Fruit fly (Drosophila melanogaster) whole organism, wandering third instar larva: Measurements from ENCODE around the gene Vsp37A.

Experiments used
- Abd-B ChIP-seq: fragments of >200 bp; optimal IDR thresholded peaks from 2 replicates; lab custom pipeline; 2017; ENCODE audit warnings: missing biosample characterization, missing genetic modification characterization
- CG32264 ChIP-seq: fragments of 200-800 bp; sonication (Bioruptor generic); optimal IDR thresholded peaks from 2 replicates; lab custom pipeline; 2016; ENCODE audit warnings: missing biosample characterization, missing genetic modification characterization
- CG9705 ChIP-seq: fragments of 200-800 bp; sonication (Bioruptor generic); optimal IDR thresholded peaks from 2 replicates; lab custom pipeline; 2018; ENCODE audit warnings: missing biosample characterization, mild to moderate bottlenecking, missing genetic modification characterization
- CrebA ChIP-seq: fragments of 200-800 bp; sonication (Bioruptor generic); optimal IDR thresholded peaks from 2 replicates; lab custom pipeline; 2016; ENCODE audit warnings: missing biosample characterization, mild to moderate bottlenecking, missing genetic modification characterization, borderline replicate concordance
- Dfd ChIP-seq: fragments of >200 bp; optimal IDR thresholded peaks from 2 replicates; lab custom pipeline; 2017; ENCODE audit warnings: missing biosample characterization, missing genetic modification characterization
- Dif ChIP-seq: fragments of 200-275, 200-300 bp; sonication (Bioruptor generic); optimal IDR thresholded peaks from 2 replicates; lab custom pipeline; 2018; ENCODE audit warnings: missing biosample characterization, missing genetic modification characterization; ENCODE audit not compliant: partially characterized antibody
- GATAd ChIP-seq: sonication (Bioruptor generic); optimal IDR thresholded peaks from 2 replicates; lab custom pipeline; 2016; ENCODE audit warnings: missing biosample characterization, missing genetic modification characterization
- HLH106 ChIP-seq: fragments of 200-800 bp; optimal IDR thresholded peaks from 3 replicates; lab custom pipeline; 2019; ENCODE audit warnings: missing biosample characterization, mild to moderate bottlenecking, missing genetic modification characterization, moderate library complexity
- Hnf4 ChIP-seq: fragments of 200-800 bp; sonication (Bioruptor generic); optimal IDR thresholded peaks from 2 replicates; lab custom pipeline; 2016; ENCODE audit warnings: missing biosample characterization, mild to moderate bottlenecking, missing genetic modification characterization
- Hr78 ChIP-seq: fragments of >200 bp; optimal IDR thresholded peaks from 2 replicates; lab custom pipeline; 2017; ENCODE audit warnings: missing biosample characterization, missing genetic modification characterization
- Hr83 ChIP-seq: fragments of 200-300 bp; sonication (Bioruptor generic); optimal IDR thresholded peaks from 2 replicates; lab custom pipeline; 2016; ENCODE audit warnings: missing biosample characterization, mild to moderate bottlenecking, missing genetic modification characterization, moderate library complexity; ENCODE audit not compliant: poor library complexity, severe bottlenecking
- Jra ChIP-seq: sonication (Bioruptor generic); optimal IDR thresholded peaks from 2 replicates; lab custom pipeline; 2016; ENCODE audit warnings: missing biosample characterization, missing genetic modification characterization
- Mio ChIP-seq: sonication (Bioruptor generic); optimal IDR thresholded peaks from 2 replicates; lab custom pipeline; 2016; ENCODE audit warnings: missing biosample characterization, missing genetic modification characterization
- Myc ChIP-seq: fragments of >200 bp; optimal IDR thresholded peaks from 2 replicates; lab custom pipeline; 2017
- N ChIP-seq: fragments of >200 bp; optimal IDR thresholded peaks from 2 replicates; lab custom pipeline; 2018; ENCODE audit warnings: missing biosample characterization, missing external identifiers, missing genetic modification characterization
- OdsH ChIP-seq: fragments of 200-800 bp; sonication (Bioruptor generic); optimal IDR thresholded peaks from 2 replicates; lab custom pipeline; 2016; ENCODE audit warnings: missing biosample characterization, mild to moderate bottlenecking, missing genetic modification characterization
- Rel ChIP-seq, 2 experiments: fragments of 200-800 bp; sonication (Bioruptor generic) in 1 of 2; optimal IDR thresholded peaks; 2 replicates in 1 of 2; 3 replicates in 1 of 2; lab custom pipeline; 2016 to 2019; ENCODE audit warnings: mild to moderate bottlenecking in 2 of 2, missing biosample characterization in 2 of 2, missing genetic modification characterization in 2 of 2, moderate library complexity in 1 of 2
- Sp1 ChIP-seq: fragments of 200-800 bp; sonication (Bioruptor generic); optimal IDR thresholded peaks from 3 replicates; lab custom pipeline; 2019; ENCODE audit warnings: missing biosample characterization, mild to moderate bottlenecking, missing genetic modification characterization, moderate library complexity
- Vsx2 ChIP-seq: fragments of 200-300, 225-300 bp; sonication (Bioruptor generic); optimal IDR thresholded peaks from 2 replicates; lab custom pipeline; 2018; ENCODE audit warnings: missing biosample characterization, missing genetic modification characterization; ENCODE audit not compliant: partially characterized antibody
- br ChIP-seq: fragments of 200-800 bp; sonication (Bioruptor generic); optimal IDR thresholded peaks from 2 replicates; lab custom pipeline; 2016; ENCODE audit warnings: missing biosample characterization, missing genetic modification characterization
- brk ChIP-seq: fragments of 200-800 bp; sonication (Bioruptor generic); optimal IDR thresholded peaks from 2 replicates; lab custom pipeline; 2016; ENCODE audit warnings: missing biosample characterization, mild to moderate bottlenecking, missing genetic modification characterization
- dl ChIP-seq, 2 experiments: fragments of 175-275, 200-275 bp in 1 of 2; fragments of 200-275 bp in 1 of 2; sonication (Bioruptor generic); optimal IDR thresholded peaks; lab custom pipeline; 2018; ENCODE audit warnings: mild to moderate bottlenecking in 2 of 2, missing biosample characterization in 2 of 2, missing genetic modification characterization in 2 of 2, moderate library complexity in 2 of 2; ENCODE audit not compliant: partially characterized antibody in 2 of 2, insufficient read depth in 1 of 2
- dmrt93B ChIP-seq: fragments of 200-800 bp; sonication (Bioruptor generic); optimal IDR thresholded peaks from 2 replicates; lab custom pipeline; 2018; ENCODE audit warnings: missing biosample characterization, mild to moderate bottlenecking, missing genetic modification characterization
- dsf ChIP-seq: sonication (Bioruptor generic); optimal IDR thresholded peaks from 2 replicates; lab custom pipeline; 2016; ENCODE audit warnings: missing biosample characterization, missing genetic modification characterization, borderline replicate concordance
- ey ChIP-seq: fragments of 200-800 bp; sonication (Bioruptor generic); optimal IDR thresholded peaks from 2 replicates; lab custom pipeline; 2016; ENCODE audit warnings: missing biosample characterization, missing genetic modification characterization
- foxo ChIP-seq, 2 experiments: fragments of 200-800 bp; sonication (Bioruptor generic); optimal IDR thresholded peaks; 2 replicates in 1 of 2; 3 replicates in 1 of 2; lab custom pipeline; 2016 to 2017; ENCODE audit warnings: missing biosample characterization in 2 of 2, missing genetic modification characterization in 2 of 2
- fru ChIP-seq: fragments of 200-800 bp; sonication (Bioruptor generic); optimal IDR thresholded peaks from 3 replicates; lab custom pipeline; 2016; ENCODE audit warnings: missing biosample characterization, mild to moderate bottlenecking, missing genetic modification characterization
- h ChIP-seq: fragments of 200-800 bp; sonication (Bioruptor generic); optimal IDR thresholded peaks from 3 replicates; lab custom pipeline; 2016; ENCODE audit warnings: missing biosample characterization, mild to moderate bottlenecking, missing genetic modification characterization
- jim ChIP-seq: fragments of 175-275, 200-325 bp; sonication (Bioruptor generic); optimal IDR thresholded peaks from 2 replicates; lab custom pipeline; 2016; ENCODE audit warnings: missing biosample characterization, mild to moderate bottlenecking, missing genetic modification characterization
- lola ChIP-seq: fragments of >200 bp; optimal IDR thresholded peaks from 2 replicates; lab custom pipeline; 2017; ENCODE audit warnings: missing biosample characterization, missing genetic modification characterization
- pan ChIP-seq: fragments of >200 bp; optimal IDR thresholded peaks from 2 replicates; lab custom pipeline; 2017
- psq ChIP-seq: fragments of 200-800 bp; sonication (Bioruptor generic); optimal IDR thresholded peaks from 3 replicates; lab custom pipeline; 2017; ENCODE audit warnings: missing biosample characterization, mild to moderate bottlenecking, missing genetic modification characterization, moderate library complexity
- rgr ChIP-seq: fragments of 200-800 bp; sonication (Bioruptor generic); optimal IDR thresholded peaks from 3 replicates; lab custom pipeline; 2016; ENCODE audit warnings: missing biosample characterization, mild to moderate bottlenecking, missing genetic modification characterization
- sage ChIP-seq: fragments of 200-800 bp; sonication (Bioruptor generic); optimal IDR thresholded peaks from 2 replicates; lab custom pipeline; 2016; ENCODE audit warnings: missing biosample characterization, mild to moderate bottlenecking, missing genetic modification characterization
- tai ChIP-seq: sonication (Bioruptor generic); optimal IDR thresholded peaks from 2 replicates; lab custom pipeline; 2016; ENCODE audit warnings: missing biosample characterization, missing genetic modification characterization
- usp ChIP-seq: fragments of >200 bp; optimal IDR thresholded peaks from 2 replicates; lab custom pipeline; 2017; ENCODE audit warnings: missing biosample characterization, missing genetic modification characterization
- woc ChIP-seq: sonication (Bioruptor generic); optimal IDR thresholded peaks from 2 replicates; lab custom pipeline; 2016; ENCODE audit warnings: missing biosample characterization, mild to moderate bottlenecking, missing genetic modification characterization

Vsp37A gene

DNA sequence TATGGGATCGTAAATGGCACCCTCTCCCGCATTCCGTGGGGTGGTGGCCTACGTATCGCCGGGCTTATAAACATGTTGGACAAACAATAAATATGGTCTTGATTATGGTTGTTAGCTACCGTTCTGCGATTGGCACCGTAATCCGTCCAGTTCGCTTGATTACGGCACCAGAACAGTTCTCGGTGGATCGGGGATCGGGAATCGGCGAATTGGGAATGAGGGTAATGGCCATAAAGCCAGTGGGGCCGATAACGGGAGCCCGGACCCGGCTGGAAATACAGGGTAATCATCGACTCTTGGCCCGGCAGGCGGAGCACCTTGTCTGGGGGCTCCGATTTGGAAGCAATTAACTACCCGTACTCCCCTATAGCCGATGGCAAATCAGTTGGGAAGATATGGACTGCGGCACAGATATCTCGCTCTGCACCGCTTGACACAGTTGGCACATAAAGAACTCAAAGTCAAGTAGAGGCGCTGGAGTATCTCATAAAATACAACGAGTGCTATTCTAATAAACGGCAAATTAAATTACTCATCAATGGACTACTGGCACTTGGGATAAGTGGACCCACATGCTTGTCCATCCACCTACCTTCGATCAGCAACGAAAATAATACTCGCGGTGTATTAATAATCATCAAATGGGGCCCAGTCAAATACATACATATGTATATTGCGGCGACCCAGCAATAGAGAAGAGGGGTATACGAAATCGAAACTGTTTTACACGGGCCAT, 22.8 kb upstream of the Vsp37A start:
- TF ChIP-seq fru, result no peak
- peak; percentile 12 for TF ChIP-seq rgr (GFP tag; lab: Kevin White, UChicago)
- TF ChIP-seq N (GFP tag; lab: Kevin White, UChicago), result no peak
- no peak for TF ChIP-seq GATAd
- no peak for TF ChIP-seq Sp1 (GFP tag; lab: Kevin White, UChicago)
- no peak for TF ChIP-seq dl (GFP tag; optimal IDR thresholded peaks at IDR 0.05; lab: Kevin White, UChicago; ENCODE audit: insufficient read depth in 1 of 2, partially characterized antibody in 2 of 2)
- TF ChIP-seq, all 38 proteins: peak for 1

DNA sequence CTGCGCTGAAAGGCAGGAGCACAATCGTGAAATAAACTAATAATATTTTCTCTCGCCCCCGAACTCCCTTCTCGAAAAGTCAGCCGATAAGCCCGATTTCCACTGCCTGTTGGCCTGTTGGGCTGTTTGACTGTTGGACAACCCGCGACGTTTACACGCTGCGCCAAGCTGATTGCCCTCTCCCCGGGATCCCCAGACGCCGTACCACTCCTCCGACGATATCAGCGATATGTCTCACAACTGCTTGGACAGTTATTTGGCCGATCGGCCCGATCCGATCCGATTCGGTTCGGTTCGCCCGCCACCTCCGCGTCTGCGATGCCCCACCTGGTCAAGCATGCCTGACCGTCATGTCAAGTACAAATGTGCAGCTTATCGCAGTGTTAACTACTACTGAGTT, 21.6 kb upstream of the Vsp37A start:
- TF ChIP-seq Rel (GFP tag; optimal IDR thresholded peaks at IDR 0.05; lab: Kevin White, UChicago) (no peak), Rel (tag; optimal IDR thresholded peaks at IDR 0.05; lab: Kevin White, UChicago) (peak; percentile 22), Jra (GFP tag; lab: Kevin White, UChicago) (peak; percentile 18), dmrt93B (GFP tag; lab: Kevin White, UChicago) (no peak), h (GFP tag; lab: Kevin White, UChicago) (peak; percentile 21), tai (GFP tag; lab: Kevin White, UChicago) (no peak), Myc (lab: Kevin White, UChicago) (no peak), Hnf4 (peak; percentile 21), fru (peak; percentile 14)
- TF ChIP-seq, all 38 proteins: peak for 5

DNA sequence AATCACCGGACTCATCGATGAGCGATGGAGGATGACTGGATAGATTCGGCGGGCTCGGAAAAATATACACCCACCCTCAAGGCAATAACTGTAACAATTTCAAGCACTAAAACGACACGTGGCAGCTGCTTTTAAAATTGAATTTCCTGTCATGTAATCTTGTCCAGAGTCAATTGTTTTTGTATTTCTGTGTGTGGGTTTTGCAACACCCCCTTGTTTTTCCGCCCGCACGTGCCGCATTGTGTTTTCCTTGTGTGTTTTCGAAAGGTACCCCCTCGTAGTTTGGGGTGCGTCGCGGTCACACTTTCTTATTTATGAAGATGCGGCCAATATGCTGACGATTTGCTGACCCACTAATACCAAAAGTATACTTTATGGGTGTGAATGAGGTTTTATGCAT, 19.3 kb upstream of the Vsp37A start:
- TF ChIP-seq OdsH (GFP tag; lab: Kevin White, UChicago) (no peak), GATAd (no peak), Hr78 (no peak), Dfd (no peak), Mio (GFP tag; lab: Kevin White, UChicago) (no peak), CG9705 (no peak), sage (GFP tag; lab: Kevin White, UChicago) (no peak), Abd-B (GFP tag; lab: Kevin White, UChicago) (no peak), h (GFP tag; lab: Kevin White, UChicago) (no peak), pan (no peak), N (GFP tag; lab: Kevin White, UChicago) (no peak), Hnf4 (no peak), rgr (GFP tag; lab: Kevin White, UChicago) (no peak), foxo (GFP tag; optimal IDR thresholded peaks at IDR 0.05; lab: Kevin White, UChicago) (no peak), Vsx2 (no peak), woc (GFP tag; lab: Kevin White, UChicago) (no peak), tai (GFP tag; lab: Kevin White, UChicago) (no peak), Myc (lab: Kevin White, UChicago) (no peak)

dm6 chrX:610048-610447, 11.3 kb upstream of the Vsp37A start:
- no peak for TF ChIP-seq HLH106 (tag; lab: Kevin White, UChicago)

- TF ChIP-seq CG9705 (no peak), Jra (GFP tag; lab: Kevin White, UChicago) (peak; percentile 23), psq (GFP tag; lab: Kevin White, UChicago) (no peak), brk (GFP tag; lab: Kevin White, UChicago) (no peak), lola (no peak), br (peak; percentile 34), ey (GFP tag; lab: Kevin White, UChicago) (no peak), Hr83 (GFP tag; lab: Kevin White, UChicago) (no peak), h (GFP tag; lab: Kevin White, UChicago) (no peak), GATAd (no peak), N (GFP tag; lab: Kevin White, UChicago) (peak; percentile 3), dmrt93B (GFP tag; lab: Kevin White, UChicago) (no peak), OdsH (GFP tag; lab: Kevin White, UChicago) (peak; percentile 2), jim (GFP tag; lab: Kevin White, UChicago) (no peak), dl (GFP tag; optimal IDR thresholded peaks at IDR 0.05; lab: Kevin White, UChicago; ENCODE audit: insufficient read depth in 1 of 2, partially characterized antibody in 2 of 2) (no peak), fru (peak; percentile 10), CrebA (no peak), tai (GFP tag; lab: Kevin White, UChicago) (no peak), Mio (GFP tag; lab: Kevin White, UChicago) (no peak), Hr78 (no peak), Dif (GFP tag; lab: Kevin White, UChicago) (no peak), CG32264 (GFP tag; lab: Kevin White, UChicago) (no peak), Myc (lab: Kevin White, UChicago) (no peak), sage (GFP tag; lab: Kevin White, UChicago) (no peak), usp (no peak), Rel (GFP tag; optimal IDR thresholded peaks at IDR 0.05; lab: Kevin White, UChicago) (no peak), Rel (tag; optimal IDR thresholded peaks at IDR 0.05; lab: Kevin White, UChicago) (peak; percentile 81), dsf (GFP tag; lab: Kevin White, UChicago) (no peak), foxo (GFP tag; optimal IDR thresholded peaks at IDR 0.05; lab: Kevin White, UChicago) (no peak), pan (no peak)
These were observed 4.4 kb upstream of the Vsp37A start for dm6 chrX:616761-617476.
